Worm (Caenorhabditis elegans) whole organism, young adult: ENCODE results near the gene nck-1.

ENCODE experiments used
- B0336.3 ChIP-seq: fragments of 200-800 bp; sonication (Bioruptor generic); IDR thresholded peaks from 2 replicates; pipeline ENCODE4 v1.3.6; 2022; ENCODE audit warnings: missing genetic modification characterization, missing compliant biosample characterization
- C17E4.6 ChIP-seq: fragments of 200-800 bp; sonication (Bioruptor generic); IDR thresholded peaks from 2 replicates; pipeline ENCODE4 v1.3.6; 2022; ENCODE audit warnings: missing genetic modification reagents, missing genetic modification characterization, missing compliant biosample characterization
- F33H1.4 ChIP-seq: fragments of 200-800 bp; sonication (Bioruptor generic); IDR thresholded peaks from 2 replicates; pipeline ENCODE4 v1.3.6; 2022; ENCODE audit warnings: missing genetic modification reagents, missing genetic modification characterization, missing compliant biosample characterization
- F37B4.10 ChIP-seq: fragments of 200-800 bp; sonication (Bioruptor generic); IDR thresholded peaks from 2 replicates; pipeline ENCODE4 v1.3.6; 2022; ENCODE audit warnings: missing genetic modification characterization, missing compliant biosample characterization
- F49E8.2 ChIP-seq: sonication (generic microtip); optimal IDR thresholded peaks from 3 replicates; lab custom pipeline; 2017; ENCODE audit warnings: missing genetic modification characterization, mild to moderate bottlenecking, missing compliant biosample characterization, antibody characterized with exemption, moderate library complexity; ENCODE audit not compliant: insufficient read depth
- F55B11.4 ChIP-seq: sonication (generic microtip); optimal IDR thresholded peaks from 2 replicates; lab custom pipeline; 2016; ENCODE audit warnings: missing compliant biosample characterization, missing genetic modification characterization, borderline replicate concordance; ENCODE audit not compliant: insufficient read depth
- F57A8.1 ChIP-seq: fragments of 200-800 bp; sonication (Bioruptor generic); optimal IDR thresholded peaks from 2 replicates; lab custom pipeline; 2018; ENCODE audit warnings: mild to moderate bottlenecking, missing genetic modification characterization, moderate library complexity, missing compliant biosample characterization
- T07F8.4 ChIP-seq: sonication (generic microtip); optimal IDR thresholded peaks from 2 replicates; lab custom pipeline; 2016; ENCODE audit warnings: mild to moderate bottlenecking, missing genetic modification characterization, moderate library complexity, missing compliant biosample characterization
- ama-1 ChIP-seq, 3 experiments: fragments of 150-350 bp in 1 of 3; sonication (generic microtip) in 2 of 3; optimal IDR thresholded peaks; 2 replicates each; lab custom pipeline; 2014 to 2018; ENCODE audit warnings: missing biosample characterization in 2 of 3, missing genetic modification characterization in 2 of 3, missing genetic modification reagents in 2 of 3
- aptf-3 ChIP-seq: fragments of 200-800 bp; sonication (Bioruptor generic); IDR thresholded peaks from 2 replicates; pipeline ENCODE4 v1.3.6; 2022; ENCODE audit warnings: missing genetic modification characterization, missing compliant biosample characterization
- bed-1 ChIP-seq: fragments of 200-800 bp; sonication (Bioruptor generic); IDR thresholded peaks from 2 replicates; pipeline ENCODE4 v1.3.6; 2022; ENCODE audit warnings: missing genetic modification reagents, missing genetic modification characterization, missing compliant biosample characterization
- ccch-3 ChIP-seq: fragments of 200-800 bp; sonication (Bioruptor generic); optimal IDR thresholded peaks from 2 replicates; lab custom pipeline; 2018; ENCODE audit warnings: mild to moderate bottlenecking, missing genetic modification characterization, missing compliant biosample characterization
- ceh-40 ChIP-seq: fragments of 200-800 bp; sonication (Bioruptor generic); IDR thresholded peaks from 2 replicates; pipeline ENCODE4 v1.3.6; 2022; ENCODE audit warnings: missing genetic modification characterization, missing compliant biosample characterization
- chd-7 ChIP-seq: sonication (generic microtip); optimal IDR thresholded peaks from 2 replicates; lab custom pipeline; 2016; ENCODE audit warnings: mild to moderate bottlenecking, missing genetic modification characterization, moderate library complexity, missing compliant biosample characterization
- die-1 ChIP-seq: sonication (generic microtip); optimal IDR thresholded peaks from 2 replicates; lab custom pipeline; 2016; ENCODE audit warnings: missing genotype, mild to moderate bottlenecking, missing genetic modification characterization, missing compliant biosample characterization
- dpl-1 ChIP-seq: fragments of 150-350 bp; optimal IDR thresholded peaks from 2 replicates; lab custom pipeline; 2014; ENCODE audit warnings: missing biosample characterization, missing genetic modification reagents, missing genetic modification characterization
- ets-4 ChIP-seq: fragments of 200-800 bp; sonication (Bioruptor generic); optimal IDR thresholded peaks from 2 replicates; lab custom pipeline; 2018; ENCODE audit warnings: mild to moderate bottlenecking, missing genetic modification characterization, missing compliant biosample characterization
- hlh-12 ChIP-seq: sonication (generic microtip); optimal IDR thresholded peaks from 2 replicates; lab custom pipeline; 2016; ENCODE audit warnings: missing genetic modification characterization, missing compliant biosample characterization
- hlh-26 ChIP-seq: fragments of 200-800 bp; sonication (Bioruptor generic); conservative IDR thresholded peaks from 2 replicates; pipeline ENCODE4 v1.3.6; 2022; ENCODE audit warnings: missing genetic modification reagents, missing genetic modification characterization, missing compliant biosample characterization
- hmg-20 ChIP-seq: fragments of 200-800 bp; sonication (Bioruptor generic); IDR thresholded peaks from 2 replicates; pipeline ENCODE4 v1.3.6; 2022; ENCODE audit warnings: missing genetic modification reagents, missing genetic modification characterization, missing compliant biosample characterization
- let-526 ChIP-seq: fragments of 200-800 bp; sonication (Bioruptor generic); IDR thresholded peaks from 2 replicates; pipeline ENCODE4 v1.3.6; 2022; ENCODE audit warnings: missing genetic modification reagents, missing genetic modification characterization, missing compliant biosample characterization
- madf-3 ChIP-seq: fragments of 200-800 bp; sonication (Bioruptor generic); IDR thresholded peaks from 2 replicates; pipeline ENCODE4 v1.3.6; 2022; ENCODE audit warnings: missing genetic modification reagents, missing genetic modification characterization, missing compliant biosample characterization
- mel-28 ChIP-seq: sonication (generic microtip); optimal IDR thresholded peaks from 2 replicates; lab custom pipeline; 2016; ENCODE audit warnings: borderline replicate concordance, mild to moderate bottlenecking, missing genetic modification characterization, missing compliant biosample characterization
- sdz-38 ChIP-seq: sonication (generic microtip); optimal IDR thresholded peaks from 2 replicates; lab custom pipeline; 2016; ENCODE audit warnings: missing genotype, missing genetic modification characterization, missing compliant biosample characterization
- snpc-1.1 ChIP-seq: sonication (generic microtip); optimal IDR thresholded peaks from 2 replicates; lab custom pipeline; 2017; ENCODE audit warnings: missing genetic modification characterization, mild to moderate bottlenecking, missing compliant biosample characterization, antibody characterized with exemption, moderate library complexity, missing genotype, missing genetic modification reagents; ENCODE audit not compliant: insufficient read depth
- snpc-4 ChIP-seq, 5 experiments: fragments of 150-350 bp in 1 of 5; sonication (generic microtip) in 4 of 5; optimal IDR thresholded peaks; 2 replicates each; lab custom pipeline; 2014 to 2018; ENCODE audit warnings: missing genetic modification characterization in 5 of 5, missing biosample characterization in 3 of 5, antibody characterized with exemption in 2 of 5, mild to moderate bottlenecking in 2 of 5, missing compliant biosample characterization in 2 of 5, missing genotype in 2 of 5, moderate library complexity in 2 of 5, missing genetic modification reagents in 1 of 5
- somi-1 ChIP-seq: fragments of 200-800 bp; sonication (Bioruptor generic); optimal IDR thresholded peaks from 2 replicates; lab custom pipeline; 2018; ENCODE audit warnings: mild to moderate bottlenecking, missing genetic modification characterization, missing compliant biosample characterization
- tlf-1 ChIP-seq: fragments of 200-800 bp; sonication (Bioruptor generic); optimal IDR thresholded peaks from 2 replicates; lab custom pipeline; 2018; ENCODE audit warnings: mild to moderate bottlenecking, missing genetic modification characterization, missing compliant biosample characterization
- zfh-2 ChIP-seq: fragments of 200-800 bp; sonication (Bioruptor generic); conservative IDR thresholded peaks from 2 replicates; pipeline ENCODE4 v1.3.6; 2022; ENCODE audit warnings: missing genetic modification reagents, missing genetic modification characterization, missing compliant biosample characterization
- zim-3 ChIP-seq: sonication (generic microtip); optimal IDR thresholded peaks from 2 replicates; lab custom pipeline; 2017; ENCODE audit warnings: mild to moderate bottlenecking, missing genetic modification characterization, moderate library complexity, missing compliant biosample characterization
- ztf-25 ChIP-seq: fragments of 200-800 bp; sonication (Bioruptor generic); IDR thresholded peaks from 2 replicates; pipeline ENCODE4 v1.3.6; 2022; ENCODE audit warnings: missing genetic modification reagents, missing genetic modification characterization, missing compliant biosample characterization

The nck-1 gene

DNA sequence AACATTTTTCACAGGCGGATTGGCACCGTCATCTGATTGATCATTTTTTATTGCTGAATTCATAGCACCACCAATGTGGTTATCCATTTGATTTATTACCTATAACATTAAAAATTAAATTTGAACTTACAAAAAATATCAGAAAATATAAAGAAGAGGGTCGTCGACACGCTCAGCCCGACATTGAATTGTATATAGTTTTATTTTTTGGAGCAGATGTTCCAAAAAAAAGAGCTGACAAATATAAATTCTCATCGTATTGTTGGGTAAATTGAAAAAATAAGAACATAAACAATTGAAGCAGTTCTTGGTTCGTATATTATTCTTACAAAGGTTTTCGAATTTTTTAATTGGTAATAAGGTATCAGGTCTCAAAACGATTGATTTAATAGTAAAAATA lies 48.8 kb downstream of the nck-1 start, which contains the start of gene R02E4.1:
Gene R02E4.1 (minus strand): TSS at position 101 of the 400 bp plus-strand sequence.
- TF ChIP-seq F57A8.1 (GFP tag; lab: Kevin White, UChicago) = no peak
- TF ChIP-seq hmg-20 (GFP tag; lab: Robert Waterston, UW) = no peak
- no peak for TF ChIP-seq aptf-3 (GFP tag; lab: Robert Waterston, UW)
- no peak for TF ChIP-seq let-526 (GFP tag; lab: Robert Waterston, UW)
- no peak for TF ChIP-seq dpl-1

DNA sequence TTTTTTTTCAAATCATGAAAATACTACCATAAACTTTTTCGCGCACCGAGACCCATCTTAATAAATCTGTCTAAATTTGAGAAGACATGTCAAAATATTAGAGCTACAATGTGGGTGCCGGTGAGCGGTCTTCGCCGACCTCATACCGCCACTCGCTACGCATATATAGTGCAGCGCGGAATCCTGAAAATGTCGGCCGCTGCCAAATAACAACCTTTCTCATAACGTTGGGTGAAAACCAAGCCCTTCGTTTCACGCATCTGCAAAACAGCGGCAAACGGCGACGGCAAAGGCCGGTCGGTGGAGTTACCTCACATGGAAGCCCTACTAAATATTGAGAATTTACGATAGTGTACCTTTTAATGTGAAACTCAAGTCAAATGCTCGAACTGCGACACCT lies 50.2 kb downstream of the nck-1 start:
- TF ChIP-seq zfh-2 = 0 out of 2 replicates have a peak, but pooled peaks have one; percentile 10
- TF ChIP-seq snpc-4 (GFP tag; optimal IDR thresholded peaks at IDR 0.05; lab: Kevin White, UChicago) = no peak
- peak; percentile 36 to 92 (median 76) for TF ChIP-seq snpc-4 (tag; optimal IDR thresholded peaks at IDR 0.05; lab: Kevin White, UChicago)
- TF ChIP-seq die-1 = no peak
- peak; percentile 70 for TF ChIP-seq snpc-1.1 (tag; lab: Kevin White, UChicago)

DNA sequence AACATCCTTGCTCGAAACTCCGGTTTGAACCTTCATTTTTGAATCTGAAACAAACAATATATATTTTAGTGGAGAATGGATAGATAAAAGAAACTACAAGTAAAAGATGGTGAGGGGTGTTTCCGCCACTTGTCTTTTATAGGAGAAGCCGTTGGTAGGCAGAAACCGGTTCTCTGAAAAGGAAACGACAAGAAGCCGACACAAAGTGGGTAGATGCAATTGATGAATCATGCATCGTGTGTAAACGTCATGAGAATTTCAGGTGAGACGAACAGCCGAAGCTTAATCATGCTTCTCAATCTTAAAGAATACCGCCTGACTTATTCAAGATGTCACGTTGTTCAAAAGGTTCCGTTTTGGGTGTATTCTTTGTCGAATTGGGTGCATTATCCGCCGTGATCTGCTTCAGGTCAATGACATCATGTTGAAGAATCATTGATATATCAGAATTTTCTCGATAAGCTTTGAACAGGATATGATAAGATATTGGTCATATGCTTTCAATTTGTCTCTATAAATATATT lies 51.1 kb downstream of the nck-1 start, which contains the start of gene R02E4.3:
Gene R02E4.3 (minus strand): TSS at position 51 of the 524 bp plus-strand sequence.
- TF ChIP-seq bed-1 (GFP tag; lab: Robert Waterston, UW) (no peak), snpc-4 (GFP tag; optimal IDR thresholded peaks at IDR 0.05; lab: Kevin White, UChicago) (no peak), snpc-4 (tag; optimal IDR thresholded peaks at IDR 0.05; lab: Kevin White, UChicago) (no peak), zim-3 (tag; lab: Kevin White, UChicago) (no peak), mel-28 (tag; lab: Kevin White, UChicago) (no peak), chd-7 (no peak), zfh-2 (no peak)

DNA sequence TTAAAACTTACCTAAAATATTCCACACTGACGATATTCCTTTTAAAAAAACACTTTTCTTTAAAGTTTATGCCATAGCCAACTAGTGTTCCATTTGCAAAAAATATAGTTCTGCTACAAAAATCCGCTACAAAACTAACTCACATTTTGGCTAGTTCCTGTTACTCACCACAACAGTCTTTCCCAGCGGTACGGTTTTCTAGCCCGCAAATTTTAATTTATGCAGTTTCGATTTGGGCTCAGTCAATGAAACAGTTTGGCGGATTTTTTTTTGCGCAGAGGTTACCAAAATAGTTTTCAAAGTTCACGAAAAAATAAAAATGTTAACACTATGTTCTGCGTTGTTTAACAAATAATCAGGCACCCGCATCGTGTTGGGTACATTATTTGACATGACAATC lies 52.0 kb downstream of the nck-1 start:
- no peak for TF ChIP-seq F37B4.10 (GFP tag; lab: Robert Waterston, UW)
- TF ChIP-seq hlh-26 (GFP tag; lab: Robert Waterston, UW) = no peak
- TF ChIP-seq C17E4.6 = no peak
- TF ChIP-seq ceh-40 (GFP tag; lab: Robert Waterston, UW) = no peak
- no peak for TF ChIP-seq ets-4 (GFP tag; lab: Kevin White, UChicago)
- TF ChIP-seq sdz-38 (tag; lab: Kevin White, UChicago) = no peak
- TF ChIP-seq F55B11.4 (tag; lab: Kevin White, UChicago) = no peak
- no peak for TF ChIP-seq F49E8.2 (tag; lab: Kevin White, UChicago)
- TF ChIP-seq ztf-25 (GFP tag; lab: Robert Waterston, UW) = no peak
- TF ChIP-seq B0336.3 (GFP tag; lab: Robert Waterston, UW) = no peak
- no peak for TF ChIP-seq F33H1.4 (GFP tag; lab: Robert Waterston, UW)
- TF ChIP-seq ama-1 (optimal IDR thresholded peaks at IDR 0.05; lab: Kevin White, UChicago) = no peak
- no peak for TF ChIP-seq ama-1 (GFP tag; optimal IDR thresholded peaks at IDR 0.05; lab: Kevin White, UChicago)
- no peak for TF ChIP-seq madf-3
- no peak for TF ChIP-seq hlh-12 (tag; lab: Kevin White, UChicago)
- no peak for TF ChIP-seq tlf-1 (GFP tag; lab: Kevin White, UChicago)
- no peak for TF ChIP-seq somi-1 (GFP tag; lab: Kevin White, UChicago)
- no peak for TF ChIP-seq ccch-3
- no peak for TF ChIP-seq T07F8.4 (tag; lab: Kevin White, UChicago)
